Fruit fly (Drosophila melanogaster) whole organism, embryonic: ENCODE measurements around the gene Polr3A.
A peak's percentile ranks its signal among the peaks of the same experiment; 100 is the strongest.

ENCODE experiments used
- Abd-B ChIP-seq: fragments of 200-800 bp; sonication (Bioruptor generic); optimal IDR thresholded peaks from 2 replicates; lab custom pipeline; 2018; ENCODE audit warnings: missing biosample characterization, mild to moderate bottlenecking, missing genetic modification characterization, moderate library complexity
- Adf1 ChIP-seq: fragments of 200-800 bp; sonication (Bioruptor generic); IDR thresholded peaks from 2 replicates; pipeline ENCODE4 v1.3.6; 2022; ENCODE audit warnings: missing biosample characterization, missing genetic modification characterization
- Aef1 ChIP-seq: fragments of 200-800 bp; sonication (Bioruptor generic); IDR thresholded peaks from 3 replicates; pipeline ENCODE4 v1.3.6; 2022; ENCODE audit warnings: missing biosample characterization, missing genetic modification characterization
- Bgb ChIP-seq: fragments of 200-800 bp; sonication (Bioruptor generic); IDR thresholded peaks from 2 replicates; pipeline ENCODE4 v1.3.6; 2022; ENCODE audit warnings: missing biosample characterization, missing genetic modification characterization; ENCODE audit not compliant: partially characterized antibody
- CG11504 ChIP-seq: fragments of 200-800 bp; sonication (Bioruptor generic); optimal IDR thresholded peaks from 3 replicates; lab custom pipeline; 2019; ENCODE audit warnings: missing biosample characterization, mild to moderate bottlenecking, missing genetic modification characterization, moderate library complexity
- CG1233 ChIP-seq: fragments of 200-800 bp; sonication (Bioruptor generic); optimal IDR thresholded peaks from 4 replicates; lab custom pipeline; 2018; ENCODE audit warnings: missing biosample characterization, mild to moderate bottlenecking, missing genetic modification characterization
- CG14667 ChIP-seq: fragments of 200-800 bp; sonication (Bioruptor generic); IDR thresholded peaks from 2 replicates; pipeline ENCODE4 v1.3.6; 2022; ENCODE audit warnings: missing biosample characterization, missing genetic modification characterization
- CG1603 ChIP-seq: fragments of 200-800 bp; sonication (Bioruptor generic); optimal IDR thresholded peaks from 2 replicates; lab custom pipeline; 2019; ENCODE audit warnings: missing biosample characterization, mild to moderate bottlenecking, missing genetic modification characterization, moderate library complexity
- CG17328 ChIP-seq: fragments of 200-800 bp; sonication (Bioruptor generic); IDR thresholded peaks from 2 replicates; pipeline ENCODE4 v1.3.6; 2022; ENCODE audit warnings: missing biosample characterization, missing genetic modification characterization
- CG17359 ChIP-seq: fragments of 200-800 bp; sonication (Bioruptor generic); optimal IDR thresholded peaks from 3 replicates; lab custom pipeline; 2018; ENCODE audit warnings: missing biosample characterization, mild to moderate bottlenecking, missing genetic modification characterization, moderate library complexity
- CG17361 ChIP-seq: fragments of 200-800 bp; sonication (Bioruptor generic); IDR thresholded peaks from 3 replicates; pipeline ENCODE4 v1.3.6; 2022; ENCODE audit warnings: missing biosample characterization, missing genetic modification characterization
- CG17912 ChIP-seq: fragments of 200-800 bp; sonication (Bioruptor generic); optimal IDR thresholded peaks from 2 replicates; lab custom pipeline; 2018; ENCODE audit warnings: missing biosample characterization, mild to moderate bottlenecking, missing genetic modification characterization
- CG2120 ChIP-seq: fragments of 200-800 bp; sonication (Bioruptor generic); optimal IDR thresholded peaks from 3 replicates; lab custom pipeline; 2016; ENCODE audit warnings: missing biosample characterization, missing genetic modification characterization
- CG2678 ChIP-seq: fragments of 200-800 bp; sonication (Bioruptor generic); optimal IDR thresholded peaks from 3 replicates; lab custom pipeline; 2019; ENCODE audit warnings: missing biosample characterization, mild to moderate bottlenecking, missing genetic modification characterization, moderate library complexity
- CG31365 ChIP-seq: fragments of 200-800 bp; sonication (Bioruptor generic); optimal IDR thresholded peaks from 2 replicates; lab custom pipeline; 2018; ENCODE audit warnings: missing biosample characterization, mild to moderate bottlenecking, missing genetic modification characterization
- CG3847 ChIP-seq: fragments of 200-800 bp; sonication (Bioruptor generic); IDR thresholded peaks from 2 replicates; pipeline ENCODE4 v1.3.6; 2022; ENCODE audit warnings: missing biosample characterization, missing genetic modification characterization
- CG5180 ChIP-seq: fragments of 200-800 bp; sonication (Bioruptor generic); optimal IDR thresholded peaks from 3 replicates; lab custom pipeline; 2017; ENCODE audit warnings: missing biosample characterization, missing genetic modification characterization, mild to moderate bottlenecking, moderate library complexity, missing genetic modification reagents
- CG7372 ChIP-seq: fragments of 200-800 bp; sonication (Bioruptor generic); IDR thresholded peaks from 2 replicates; pipeline ENCODE4 v1.3.6; 2022; ENCODE audit warnings: missing biosample characterization, missing genetic modification characterization
- CG8388 ChIP-seq: fragments of 200-800 bp; sonication (Bioruptor generic); optimal IDR thresholded peaks from 2 replicates; lab custom pipeline; 2019; ENCODE audit warnings: missing biosample characterization, mild to moderate bottlenecking, missing genetic modification characterization, moderate library complexity
- Chrac-16 ChIP-seq: fragments of 200-800 bp; sonication (Bioruptor generic); optimal IDR thresholded peaks from 3 replicates; lab custom pipeline; 2016; ENCODE audit warnings: missing biosample characterization, missing genetic modification characterization
- Doc2 ChIP-seq: fragments of 200-800 bp; sonication (Bioruptor generic); IDR thresholded peaks from 2 replicates; pipeline ENCODE4 v1.3.6; 2022; ENCODE audit warnings: missing biosample characterization, missing genetic modification characterization
- Ets97D ChIP-seq: fragments of 200-800 bp; sonication (Bioruptor generic); optimal IDR thresholded peaks from 3 replicates; lab custom pipeline; 2016; ENCODE audit warnings: missing biosample characterization, missing genetic modification characterization
- HLH54F ChIP-seq: fragments of 200-800 bp; sonication (Bioruptor generic); optimal IDR thresholded peaks from 3 replicates; lab custom pipeline; 2016; ENCODE audit warnings: missing biosample characterization, missing genetic modification characterization
- HmgZ ChIP-seq: fragments of 200-800 bp; sonication (Bioruptor generic); optimal IDR thresholded peaks from 2 replicates; lab custom pipeline; 2018; ENCODE audit warnings: missing biosample characterization, mild to moderate bottlenecking, missing genetic modification characterization
- Kr ChIP-seq: fragments of 200-800 bp; sonication (Bioruptor generic); optimal IDR thresholded peaks from 2 replicates; lab custom pipeline; 2017; ENCODE audit warnings: missing biosample characterization, mild to moderate bottlenecking, missing genetic modification characterization
- NK7.1 ChIP-seq: fragments of 200-800 bp; sonication (Bioruptor generic); optimal IDR thresholded peaks from 3 replicates; lab custom pipeline; 2016; ENCODE audit warnings: missing biosample characterization, missing genetic modification characterization
- Neu2 ChIP-seq: fragments of 200-800 bp; sonication (Bioruptor generic); optimal IDR thresholded peaks from 3 replicates; lab custom pipeline; 2016; ENCODE audit warnings: missing biosample characterization, missing genetic modification characterization, borderline replicate concordance
- Oli ChIP-seq: fragments of 200-800 bp; sonication (Bioruptor generic); optimal IDR thresholded peaks from 2 replicates; lab custom pipeline; 2018; ENCODE audit warnings: missing biosample characterization, mild to moderate bottlenecking, missing genetic modification characterization, moderate library complexity
- Optix ChIP-seq: fragments of 200-800 bp; sonication (Bioruptor generic); IDR thresholded peaks from 3 replicates; pipeline ENCODE4 v1.3.6; 2022; ENCODE audit warnings: missing biosample characterization, missing genetic modification characterization
- Ssrp ChIP-seq: fragments of 200-800 bp; sonication (Bioruptor generic); optimal IDR thresholded peaks from 2 replicates; lab custom pipeline; 2018; ENCODE audit warnings: missing biosample characterization, mild to moderate bottlenecking, missing genetic modification characterization, moderate library complexity
- Stat92E ChIP-seq, 3 experiments: fragments of >200 bp in 2 of 3; fragments of 200-800 bp in 1 of 3; sonication (Bioruptor generic) in 1 of 3; optimal IDR thresholded peaks; 2 replicates each; lab custom pipeline; 2017 to 2019; ENCODE audit warnings: missing biosample characterization in 3 of 3, missing genetic modification characterization in 3 of 3, mild to moderate bottlenecking in 1 of 3, moderate library complexity in 1 of 3
- Taf1 ChIP-seq: fragments of 200-800 bp; sonication (Bioruptor generic); IDR thresholded peaks from 2 replicates; pipeline ENCODE4 v1.3.6; 2022; ENCODE audit warnings: missing biosample characterization, missing genetic modification characterization
- Trl ChIP-seq, 3 experiments: fragments of >200 bp in 2 of 3; fragments of 200-800 bp in 1 of 3; sonication (Bioruptor generic) in 1 of 3; optimal IDR thresholded peaks; 2 replicates in 1 of 3; 3 replicates in 2 of 3; lab custom pipeline; 2016 to 2017; ENCODE audit warnings: missing biosample characterization in 1 of 3, missing genetic modification characterization in 1 of 3
- abd-A ChIP-seq: fragments of 200-800 bp; sonication (Bioruptor generic); optimal IDR thresholded peaks from 3 replicates; lab custom pipeline; 2019; ENCODE audit warnings: missing biosample characterization, mild to moderate bottlenecking, missing genetic modification characterization, moderate library complexity
- chinmo ChIP-seq: fragments of 200-800 bp; sonication (Bioruptor generic); IDR thresholded peaks from 4 replicates; pipeline ENCODE4 v1.3.6; 2022; ENCODE audit warnings: missing biosample characterization, missing genetic modification characterization; ENCODE audit not compliant: partially characterized antibody
- corto ChIP-seq: fragments of 200-800 bp; sonication (Bioruptor generic); optimal IDR thresholded peaks from 2 replicates; lab custom pipeline; 2016; ENCODE audit warnings: missing biosample characterization, mild to moderate bottlenecking, missing genetic modification characterization, moderate library complexity
- crol ChIP-seq: fragments of 200-800 bp; sonication (Bioruptor generic); IDR thresholded peaks from 2 replicates; pipeline ENCODE4 v1.3.6; 2022; ENCODE audit warnings: missing biosample characterization, missing genetic modification characterization
- danr ChIP-seq: fragments of 200-800 bp; sonication (Bioruptor generic); IDR thresholded peaks from 2 replicates; pipeline ENCODE4 v1.3.6; 2022; ENCODE audit warnings: missing biosample characterization, missing genetic modification characterization
- dysf ChIP-seq: fragments of 200-800 bp; sonication (Bioruptor generic); IDR thresholded peaks from 3 replicates; pipeline ENCODE4 v1.3.6; 2022; ENCODE audit warnings: missing biosample characterization, missing genetic modification characterization
- grau ChIP-seq: fragments of 200-800 bp; optimal IDR thresholded peaks from 3 replicates; lab custom pipeline; 2019; ENCODE audit warnings: missing biosample characterization, mild to moderate bottlenecking, missing genetic modification characterization, moderate library complexity
- hbn ChIP-seq: fragments of 200-800 bp; sonication (Bioruptor generic); IDR thresholded peaks from 2 replicates; pipeline ENCODE4 v1.3.6; 2022; ENCODE audit warnings: missing biosample characterization, missing genetic modification characterization; ENCODE audit not compliant: partially characterized antibody
- jing ChIP-seq: fragments of 200-800 bp; sonication (Bioruptor generic); optimal IDR thresholded peaks from 2 replicates; lab custom pipeline; 2018; ENCODE audit warnings: missing biosample characterization, mild to moderate bottlenecking, missing genetic modification characterization
- lmd ChIP-seq: fragments of 200-800 bp; sonication (Bioruptor generic); IDR thresholded peaks from 2 replicates; pipeline ENCODE4 v1.3.6; 2022; ENCODE audit warnings: missing biosample characterization, missing genetic modification characterization
- onecut ChIP-seq: fragments of 200-800 bp; sonication (Bioruptor generic); IDR thresholded peaks from 2 replicates; pipeline ENCODE4 v1.3.6; 2022; ENCODE audit warnings: missing biosample characterization, missing genetic modification characterization
- org-1 ChIP-seq: fragments of 200-800 bp; sonication (Bioruptor generic); optimal IDR thresholded peaks from 2 replicates; lab custom pipeline; 2017; ENCODE audit warnings: missing biosample characterization, missing genetic modification characterization
- pfk ChIP-seq: fragments of 200-800 bp; sonication (Bioruptor generic); optimal IDR thresholded peaks from 2 replicates; lab custom pipeline; 2018; ENCODE audit warnings: missing biosample characterization, mild to moderate bottlenecking, missing genetic modification characterization, moderate library complexity
- sd ChIP-seq: fragments of 200-800 bp; sonication (Bioruptor generic); optimal IDR thresholded peaks from 3 replicates; lab custom pipeline; 2018; ENCODE audit warnings: missing biosample characterization, mild to moderate bottlenecking, missing genetic modification characterization, moderate library complexity
- sima ChIP-seq: fragments of 200-800 bp; sonication (Bioruptor generic); optimal IDR thresholded peaks from 2 replicates; lab custom pipeline; 2016; ENCODE audit warnings: missing biosample characterization, missing genetic modification characterization
- trh ChIP-seq: fragments of 200-800 bp; sonication (Bioruptor generic); optimal IDR thresholded peaks from 2 replicates; lab custom pipeline; 2016; ENCODE audit warnings: missing biosample characterization, missing genetic modification characterization

Gene Polr3A

DNA sequence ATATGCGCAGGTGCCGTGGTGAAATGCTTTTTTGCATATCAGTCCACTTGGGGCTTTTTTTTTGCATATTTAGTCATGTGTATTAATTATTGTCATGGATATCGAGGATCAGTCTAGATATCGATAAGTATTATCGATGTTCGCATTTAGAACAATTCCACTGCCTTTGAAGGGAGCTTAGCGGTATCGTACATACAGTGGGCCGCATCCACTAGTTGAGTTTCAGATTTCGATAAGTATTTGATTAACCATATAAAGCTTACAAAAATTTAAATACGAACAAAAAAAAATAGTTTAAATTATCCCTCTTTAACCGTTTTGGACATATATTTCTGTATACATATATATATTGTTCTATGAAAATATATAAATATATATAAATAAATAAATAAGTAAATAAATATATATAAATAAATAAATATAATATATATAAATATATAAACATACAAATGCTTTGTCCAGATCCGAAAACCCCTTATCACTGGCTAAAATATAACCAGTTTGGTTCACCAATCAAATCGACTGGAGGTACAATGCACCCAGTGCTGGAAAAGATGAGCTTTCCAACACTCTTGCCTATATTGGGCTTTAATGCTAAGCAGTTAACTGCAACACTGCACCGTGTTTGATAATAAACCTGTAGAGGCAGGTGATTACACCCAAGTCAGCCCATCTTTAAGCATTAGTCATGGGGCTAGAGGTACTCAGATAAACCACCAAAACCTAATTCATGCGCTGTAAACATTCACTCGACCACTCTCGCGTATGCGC, 40.3 kb downstream of the Polr3A start (continued):
- TF ChIP-seq CG17361 (no peak), corto (no peak), CG5180 (GFP tag; lab: Kevin White, UChicago) (no peak), CG8388 (GFP tag; lab: Kevin White, UChicago) (peak; percentile 32), CG17359 (no peak), Aef1 (GFP tag; lab: Robert Waterston, UW) (no peak), trh (no peak), CG1233 (GFP tag; lab: Kevin White, UChicago) (no peak), CG2120 (GFP tag; lab: Kevin White, UChicago) (peak; percentile 31), CG14667 (GFP tag; lab: Robert Waterston, UW) (no peak), Taf1 (GFP tag; lab: Robert Waterston, UW) (no peak), sima (GFP tag; lab: Kevin White, UChicago) (no peak), Bgb (peak; percentile 75), grau (tag; lab: Kevin White, UChicago) (peak; percentile 37), Optix (no peak), jing (GFP tag; lab: Kevin White, UChicago) (no peak), lmd (GFP tag; lab: Robert Waterston, UW) (no peak), sd (tag; lab: Kevin White, UChicago) (peak; percentile 30), abd-A (tag; lab: Kevin White, UChicago) (no peak), CG11504 (tag; lab: Kevin White, UChicago) (no peak), Abd-B (no peak), Kr (GFP tag; lab: Kevin White, UChicago) (no peak), Adf1 (no peak), CG2678 (tag; lab: Kevin White, UChicago) (peak; percentile 48), CG3847 (no peak), Ets97D (GFP tag; lab: Kevin White, UChicago) (no peak), Doc2 (GFP tag; lab: Robert Waterston, UW) (no peak), crol (no peak), hbn (peak; percentile 66; the same call in 1 of the 2 replicates), Chrac-16 (GFP tag; lab: Kevin White, UChicago) (no peak), CG17328 (no peak), Ssrp (tag; lab: Kevin White, UChicago) (no peak), Stat92E (GFP tag; optimal IDR thresholded peaks at IDR 0.05; lab: Kevin White, UChicago) (no peak), Oli (no peak), CG17912 (no peak), danr (GFP tag; lab: Robert Waterston, UW) (no peak), CG1603 (tag; lab: Kevin White, UChicago) (peak; percentile 30), NK7.1 (GFP tag; lab: Kevin White, UChicago) (no peak), CG7372 (GFP tag; lab: Robert Waterston, UW) (no peak), Trl (optimal IDR thresholded peaks at IDR 0.05; lab: Kevin White, UChicago) (no peak), Trl (GFP tag; optimal IDR thresholded peaks at IDR 0.05; lab: Kevin White, UChicago) (no peak), HLH54F (GFP tag; lab: Kevin White, UChicago) (no peak), chinmo (GFP tag; lab: Robert Waterston, UW) (peak; percentile 65; the same call in 2 of the 4 replicates), CG31365 (no peak), org-1 (GFP tag; lab: Kevin White, UChicago) (no peak), dysf (GFP tag; lab: Robert Waterston, UW) (no peak), pfk (GFP tag; lab: Kevin White, UChicago) (no peak), HmgZ (no peak), onecut (GFP tag; lab: Robert Waterston, UW) (no peak), Neu2 (GFP tag; lab: Kevin White, UChicago) (no peak)
